Worm (Caenorhabditis elegans): Measurements from ENCODE around the gene pals-39.

ce11 chrV:12443754-12444153, at the start of gene pals-39:
- TF ChIP-seq unc-86 (tag; optimal IDR thresholded peaks at IDR 0.05) (no peak), nhr-85 (tag) (no peak)
